Worm (Caenorhabditis elegans): ENCODE data around the gene R11.4.

- no peak for TF ChIP-seq him-1 (tag; optimal IDR thresholded peaks at IDR 0.05)
- TF ChIP-seq W03F9.2 (tag; optimal IDR thresholded peaks at IDR 0.05): no peak
These were observed 21.1 kb downstream of the R11.4 start, which contains the start of gene slc-25A21 for ce11 chrX:16189227-16189906.
